Worm (Caenorhabditis elegans) whole organism, midembryonic: ENCODE measurements around the gene F19B6.3.

Experiments used
- flt-1 ChIP-seq: fragments of 200-800 bp; sonication (Bioruptor generic); IDR thresholded peaks from 2 replicates; pipeline ENCODE4 v1.3.6; 2022; ENCODE audit warnings: missing genetic modification characterization, missing compliant biosample characterization
- klf-2 ChIP-seq: fragments of 200-800 bp; sonication (Bioruptor generic); conservative IDR thresholded peaks from 2 replicates; pipeline ENCODE4 v1.3.6; 2022; ENCODE audit warnings: missing genetic modification reagents, missing genetic modification characterization, missing compliant biosample characterization
- med-1 ChIP-seq: sonication (generic microtip); optimal IDR thresholded peaks from 2 replicates; lab custom pipeline; 2017; ENCODE audit warnings: missing genetic modification characterization, mild to moderate bottlenecking, missing compliant biosample characterization, antibody characterized with exemption, missing genetic modification reagents; ENCODE audit not compliant: insufficient read depth
- ref-1 ChIP-seq: fragments of 200-800 bp; sonication (Bioruptor generic); conservative IDR thresholded peaks from 2 replicates; pipeline ENCODE4 v1.3.6; 2022; ENCODE audit warnings: missing genetic modification reagents, missing genetic modification characterization, missing compliant biosample characterization
- ztf-23 ChIP-seq: fragments of 200-800 bp; sonication (Bioruptor generic); IDR thresholded peaks from 2 replicates; pipeline ENCODE4 v1.3.6; 2022; ENCODE audit warnings: missing genetic modification reagents, missing genetic modification characterization, missing compliant biosample characterization
- ztf-29 ChIP-seq: fragments of 200-800 bp; sonication (Bioruptor generic); IDR thresholded peaks from 2 replicates; pipeline ENCODE4 v1.3.6; 2022; ENCODE audit warnings: missing genetic modification reagents, missing genetic modification characterization, missing compliant biosample characterization

DNA sequence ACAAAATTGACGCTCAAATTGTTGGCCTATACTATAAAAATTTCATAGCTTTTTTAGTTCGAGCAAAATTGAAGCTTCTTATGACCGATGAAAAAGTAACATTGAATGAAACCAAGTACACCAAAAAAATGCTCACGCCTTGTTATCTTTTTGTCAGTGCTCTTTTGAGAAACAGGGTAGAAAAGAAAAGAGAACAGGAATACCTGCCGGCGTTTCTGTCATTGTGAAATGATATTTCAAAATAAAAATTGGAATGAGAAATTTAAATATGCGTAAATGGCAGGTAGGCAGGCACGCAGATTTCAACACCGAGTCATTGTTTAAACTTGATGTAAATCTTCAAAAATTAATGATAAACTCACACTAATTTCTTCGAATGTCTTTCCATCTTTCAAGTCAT lies 22.3 kb upstream of the F19B6.3 start:
- TF ChIP-seq ztf-29 (GFP tag; lab: Robert Waterston, UW) (no peak), klf-2 (GFP tag; lab: Robert Waterston, UW) (no peak), med-1 (GFP tag; lab: Kevin White, UChicago) (no peak), flt-1 (GFP tag; lab: Robert Waterston, UW) (no peak), ref-1 (GFP tag; lab: Robert Waterston, UW) (no peak), ztf-23 (GFP tag; lab: Robert Waterston, UW) (no peak)
